Worm (Caenorhabditis elegans) whole organism, L2 larva: ENCODE measurements around the gene clec-206.

Source experiments
- C34F6.9 ChIP-seq: fragments of 150-350 bp; optimal IDR thresholded peaks from 2 replicates; lab custom pipeline; 2014; ENCODE audit warnings: missing biosample characterization, missing genetic modification characterization
- F13H6.1 ChIP-seq: sonication (generic microtip); optimal IDR thresholded peaks from 2 replicates; lab custom pipeline; 2016; ENCODE audit warnings: missing genetic modification characterization, missing compliant biosample characterization
- Y55F3AM.14 ChIP-seq: fragments of 200-800 bp; sonication (Bioruptor generic); optimal IDR thresholded peaks from 2 replicates; lab custom pipeline; 2018; ENCODE audit warnings: mild to moderate bottlenecking, missing genetic modification characterization, missing compliant biosample characterization
- ZK546.5 ChIP-seq: sonication (generic microtip); optimal IDR thresholded peaks from 2 replicates; lab custom pipeline; 2017; ENCODE audit warnings: missing biosample characterization, missing genetic modification characterization
- ama-1 ChIP-seq: fragments of 150-350 bp; optimal IDR thresholded peaks from 2 replicates; lab custom pipeline; 2018; ENCODE audit warnings: inconsistent platforms
- blmp-1 ChIP-seq: sonication (generic microtip); optimal IDR thresholded peaks from 2 replicates; lab custom pipeline; 2017; ENCODE audit warnings: missing genetic modification characterization, mild to moderate bottlenecking, missing compliant biosample characterization, antibody characterized with exemption, moderate library complexity; ENCODE audit not compliant: insufficient read depth
- ceh-16 ChIP-seq: fragments of 150-350 bp; optimal IDR thresholded peaks from 2 replicates; lab custom pipeline; 2014; ENCODE audit warnings: missing biosample characterization, missing genetic modification characterization
- crh-2 ChIP-seq: sonication (generic microtip); optimal IDR thresholded peaks from 2 replicates; lab custom pipeline; 2017; ENCODE audit warnings: missing biosample characterization, missing genetic modification characterization
- elt-1 ChIP-seq: fragments of 150-350 bp; optimal IDR thresholded peaks from 2 replicates; lab custom pipeline; 2014; ENCODE audit warnings: missing biosample characterization, missing genetic modification characterization
- elt-3 ChIP-seq: sonication (generic microtip); optimal IDR thresholded peaks from 2 replicates; lab custom pipeline; 2017; ENCODE audit warnings: missing biosample characterization, missing genetic modification characterization
- fos-1 ChIP-seq: fragments of 150-350 bp; optimal IDR thresholded peaks from 2 replicates; lab custom pipeline; 2014; ENCODE audit warnings: missing biosample characterization, missing genetic modification characterization
- gmeb-1 ChIP-seq: fragments of 150-350 bp; optimal IDR thresholded peaks from 2 replicates; lab custom pipeline; 2014; ENCODE audit warnings: missing biosample characterization, missing genetic modification characterization
- lin-11 ChIP-seq: fragments of 150-350 bp; sonication (generic microtip); optimal IDR thresholded peaks from 2 replicates; lab custom pipeline; 2014; ENCODE audit warnings: missing biosample characterization, missing genetic modification characterization, inconsistent platforms, mixed read lengths
- lin-13 ChIP-seq: fragments of 150-350 bp; optimal IDR thresholded peaks from 2 replicates; lab custom pipeline; 2014; ENCODE audit warnings: missing biosample characterization, missing genetic modification reagents, missing genetic modification characterization
- lin-39 ChIP-seq: fragments of 150-350 bp; optimal IDR thresholded peaks from 2 replicates; lab custom pipeline; 2014; ENCODE audit warnings: missing biosample characterization, missing genetic modification reagents, missing genetic modification characterization
- lsy-2 ChIP-seq, 2 experiments: fragments of 150-350 bp in 1 of 2; sonication (generic microtip) in 1 of 2; optimal IDR thresholded peaks; 2 replicates each; lab custom pipeline; 2014 to 2017; ENCODE audit warnings: missing biosample characterization in 2 of 2, missing genetic modification characterization in 2 of 2
- mdl-1 ChIP-seq, 2 experiments: fragments of 150-350 bp in 1 of 2; sonication (generic microtip) in 1 of 2; optimal IDR thresholded peaks; 2 replicates each; lab custom pipeline; 2017; ENCODE audit warnings: missing biosample characterization in 2 of 2, missing genetic modification characterization in 2 of 2
- nhr-10 ChIP-seq: sonication (generic microtip); optimal IDR thresholded peaks from 2 replicates; lab custom pipeline; 2017; ENCODE audit warnings: missing biosample characterization, missing genetic modification characterization
- nhr-11 ChIP-seq: fragments of 150-350 bp; optimal IDR thresholded peaks from 2 replicates; lab custom pipeline; 2014; ENCODE audit warnings: missing biosample characterization, missing genetic modification characterization
- nhr-12 ChIP-seq: fragments of 150-350 bp; optimal IDR thresholded peaks from 2 replicates; lab custom pipeline; 2014; ENCODE audit warnings: missing biosample characterization, missing genetic modification characterization
- nhr-21 ChIP-seq: fragments of 150-350 bp; optimal IDR thresholded peaks from 2 replicates; lab custom pipeline; 2014; ENCODE audit warnings: missing biosample characterization, missing genetic modification characterization
- nhr-23 ChIP-seq: fragments of 150-350 bp; optimal IDR thresholded peaks from 2 replicates; lab custom pipeline; 2014; ENCODE audit warnings: missing biosample characterization, missing genetic modification reagents, missing genetic modification characterization
- nhr-237 ChIP-seq: fragments of 150-350 bp; optimal IDR thresholded peaks from 2 replicates; lab custom pipeline; 2014; ENCODE audit warnings: missing biosample characterization, missing genetic modification characterization
- nhr-6 ChIP-seq: fragments of 150-350 bp; optimal IDR thresholded peaks from 2 replicates; lab custom pipeline; 2014; ENCODE audit warnings: missing biosample characterization, missing genetic modification characterization
- nhr-77 ChIP-seq: fragments of 150-350 bp; optimal IDR thresholded peaks from 2 replicates; lab custom pipeline; 2014; ENCODE audit warnings: missing biosample characterization, missing genetic modification characterization
- sma-9 ChIP-seq, 2 experiments: fragments of 150-350 bp in 1 of 2; sonication (generic microtip) in 1 of 2; optimal IDR thresholded peaks; 2 replicates each; lab custom pipeline; 2014 to 2016; ENCODE audit warnings: missing genetic modification characterization in 2 of 2, mild to moderate bottlenecking in 1 of 2, missing biosample characterization in 1 of 2, missing compliant biosample characterization in 1 of 2, missing genetic modification reagents in 1 of 2, moderate library complexity in 1 of 2
- snpc-4 ChIP-seq: fragments of 150-350 bp; optimal IDR thresholded peaks from 2 replicates; lab custom pipeline; 2014; ENCODE audit warnings: missing biosample characterization, missing genetic modification characterization
- unc-39 ChIP-seq: fragments of 150-350 bp; optimal IDR thresholded peaks from 2 replicates; lab custom pipeline; 2014; ENCODE audit warnings: missing biosample characterization, missing genetic modification characterization
- unc-62 ChIP-seq: fragments of 150-350 bp; optimal IDR thresholded peaks from 2 replicates; lab custom pipeline; 2014; ENCODE audit warnings: missing biosample characterization, missing genetic modification reagents, missing genetic modification characterization
- zag-1 ChIP-seq: fragments of 150-350 bp; optimal IDR thresholded peaks from 2 replicates; lab custom pipeline; 2014; ENCODE audit warnings: missing biosample characterization, missing genetic modification characterization
- ztf-1 ChIP-seq: fragments of 200-800 bp; sonication (Bioruptor generic); conservative IDR thresholded peaks from 2 replicates; pipeline ENCODE4 v1.3.6; 2022; ENCODE audit warnings: missing genetic modification characterization, missing compliant biosample characterization

Gene clec-206

ce11 chrV:2027787-2028186 is 23.7 kb upstream of the clec-206 start, which contains the start of gene srab-13:
srab-13 (minus strand) TSS chrV:2027887.
- TF ChIP-seq nhr-21 (tag; lab: Kevin White, UChicago), result no peak
- no peak for TF ChIP-seq Y55F3AM.14 (GFP tag; lab: Kevin White, UChicago)
- TF ChIP-seq C34F6.9, result no peak

ce11 chrV:2022374-2022773 is 18.2 kb upstream of the clec-206 start, which contains the start of gene F59A7.5:
F59A7.5 (plus strand) TSS chrV:2022674.
- TF ChIP-seq snpc-4 (tag; lab: Kevin White, UChicago) (no peak), lin-11 (tag; lab: Kevin White, UChicago) (no peak), ama-1 (lab: Kevin White, UChicago) (no peak), lin-13 (GFP tag; lab: Kevin White, UChicago) (no peak), elt-3 (no peak), nhr-12 (tag; lab: Kevin White, UChicago) (no peak), nhr-10 (tag; lab: Kevin White, UChicago) (no peak), nhr-77 (tag; lab: Kevin White, UChicago) (no peak), lsy-2 (tag; optimal IDR thresholded peaks at IDR 0.05; lab: Kevin White, UChicago) (no peak), crh-2 (tag; lab: Kevin White, UChicago) (no peak), ZK546.5 (tag; lab: Kevin White, UChicago) (no peak), sma-9 (GFP tag; optimal IDR thresholded peaks at IDR 0.05; lab: Kevin White, UChicago) (no peak), sma-9 (tag; optimal IDR thresholded peaks at IDR 0.05; lab: Kevin White, UChicago) (no peak)

ce11 chrV:2021283-2021682 is 17.2 kb upstream of the clec-206 start:
- no peak for TF ChIP-seq nhr-237 (tag; lab: Kevin White, UChicago)
- TF ChIP-seq ZK546.5 (tag; lab: Kevin White, UChicago), result no peak

- TF ChIP-seq zag-1 (tag; lab: Kevin White, UChicago) (no peak), gmeb-1 (tag; lab: Kevin White, UChicago) (no peak), Y55F3AM.14 (GFP tag; lab: Kevin White, UChicago) (no peak), nhr-77 (tag; lab: Kevin White, UChicago) (no peak), unc-39 (tag; lab: Kevin White, UChicago) (no peak), ceh-16 (no peak)
Observed at ce11 chrV:2018689-2019088, 14.6 kb upstream of the clec-206 start, which contains the start of gene F59A7.14. F59A7.14 (plus strand) TSS chrV:2018989.

- TF ChIP-seq nhr-6, result no peak
- TF ChIP-seq mdl-1 (tag; optimal IDR thresholded peaks at IDR 0.05; lab: Kevin White, UChicago), result no peak
- TF ChIP-seq nhr-23 (tag; lab: Kevin White, UChicago), result no peak
- no peak for TF ChIP-seq unc-62
- TF ChIP-seq nhr-77 (tag; lab: Kevin White, UChicago), result no peak
- no peak for TF ChIP-seq lin-39
- no peak for TF ChIP-seq nhr-12 (tag; lab: Kevin White, UChicago)
- TF ChIP-seq elt-1 (tag; lab: Kevin White, UChicago), result no peak
- TF ChIP-seq zag-1 (tag; lab: Kevin White, UChicago), result no peak
- no peak for TF ChIP-seq ztf-1 (GFP tag; lab: Robert Waterston, UW)
- no peak for TF ChIP-seq nhr-237 (tag; lab: Kevin White, UChicago)
- TF ChIP-seq fos-1 (tag; lab: Kevin White, UChicago), result no peak
- no peak for TF ChIP-seq nhr-11 (tag; lab: Kevin White, UChicago)
- no peak for TF ChIP-seq snpc-4 (tag; lab: Kevin White, UChicago)
- TF ChIP-seq F13H6.1 (tag; lab: Kevin White, UChicago), result no peak
Observed at ce11 chrV:2016428-2016827, 12.3 kb upstream of the clec-206 start, which contains the start of gene F59A7.2. F59A7.2 (minus strand) TSS chrV:2016528.

ce11 chrV:2013824-2014223 is 9.7 kb upstream of the clec-206 start, which contains the start of gene F59A7.11:
F59A7.11 (minus strand) TSS chrV:2013924.
- TF ChIP-seq crh-2 (tag; lab: Kevin White, UChicago) (no peak), blmp-1 (no peak)
- TF ChIP-seq, all 48 proteins: peak for 0
